Fruit fly (Drosophila melanogaster) whole organism, adult: ENCODE measurements around the gene CG33771.

ENCODE experiments used
- CG11617 ChIP-seq: fragments of 200-800 bp; sonication (Bioruptor generic); optimal IDR thresholded peaks from 2 replicates; lab custom pipeline; 2017; ENCODE audit warnings: mild to moderate bottlenecking, missing biosample characterization, missing genetic modification reagents, missing genetic modification characterization
- CG12768 ChIP-seq: fragments of 200-800 bp; sonication (Bioruptor generic); optimal IDR thresholded peaks from 2 replicates; lab custom pipeline; 2017; ENCODE audit warnings: missing biosample characterization, missing genetic modification characterization, mild to moderate bottlenecking, moderate library complexity, missing genetic modification reagents
- CG14711 ChIP-seq: fragments of 200-800 bp; sonication (Bioruptor generic); optimal IDR thresholded peaks from 2 replicates; lab custom pipeline; 2018; ENCODE audit warnings: missing biosample characterization, mild to moderate bottlenecking, missing genetic modification characterization, moderate library complexity
- CG1620 ChIP-seq: fragments of 200-800 bp; sonication (Bioruptor generic); optimal IDR thresholded peaks from 2 replicates; lab custom pipeline; 2016; ENCODE audit warnings: missing biosample characterization, missing genetic modification characterization
- CG33017 ChIP-seq: fragments of 200-800 bp; sonication (Bioruptor generic); optimal IDR thresholded peaks from 2 replicates; lab custom pipeline; 2018; ENCODE audit warnings: missing biosample characterization, mild to moderate bottlenecking, missing genetic modification characterization, moderate library complexity
- CG5204 ChIP-seq: fragments of 200-800 bp; sonication (Bioruptor generic); optimal IDR thresholded peaks from 2 replicates; lab custom pipeline; 2016; ENCODE audit warnings: missing biosample characterization, missing genetic modification characterization
- CG7045 ChIP-seq: fragments of 200-800 bp; sonication (Bioruptor generic); optimal IDR thresholded peaks from 2 replicates; lab custom pipeline; 2017; ENCODE audit warnings: missing biosample characterization, mild to moderate bottlenecking, missing genetic modification characterization
- CG7101 ChIP-seq: fragments of 200-800 bp; sonication (Bioruptor generic); optimal IDR thresholded peaks from 2 replicates; lab custom pipeline; 2018; ENCODE audit warnings: missing biosample characterization, mild to moderate bottlenecking, missing genetic modification characterization, moderate library complexity
- Clk ChIP-seq: fragments of 200-800 bp; sonication (Bioruptor generic); optimal IDR thresholded peaks from 2 replicates; lab custom pipeline; 2017; ENCODE audit warnings: missing biosample characterization, missing genetic modification characterization
- Crg-1 ChIP-seq: fragments of 200-800 bp; sonication (Bioruptor generic); optimal IDR thresholded peaks from 2 replicates; lab custom pipeline; 2016; ENCODE audit warnings: missing biosample characterization, missing genetic modification characterization
- Hr96 ChIP-seq: fragments of 200-800 bp; sonication (Bioruptor generic); optimal IDR thresholded peaks from 2 replicates; lab custom pipeline; 2016; ENCODE audit warnings: missing biosample characterization, missing genetic modification characterization
- Mnt ChIP-seq: fragments of 200-800 bp; sonication (Bioruptor generic); optimal IDR thresholded peaks from 2 replicates; lab custom pipeline; 2016; ENCODE audit warnings: missing biosample characterization, mild to moderate bottlenecking, missing genetic modification characterization
- bab1 ChIP-seq: fragments of 200-800 bp; sonication (Bioruptor generic); optimal IDR thresholded peaks from 3 replicates; lab custom pipeline; 2019; ENCODE audit warnings: missing biosample characterization, mild to moderate bottlenecking, missing genetic modification characterization, moderate library complexity
- cic ChIP-seq: fragments of 200-800 bp; sonication (Bioruptor generic); optimal IDR thresholded peaks from 2 replicates; lab custom pipeline; 2017; ENCODE audit warnings: missing biosample characterization, mild to moderate bottlenecking, missing genetic modification characterization, moderate library complexity
- cnc ChIP-seq, 2 experiments: fragments of >200 bp; optimal IDR thresholded peaks; 2 replicates each; lab custom pipeline; 2017
- kay ChIP-seq: fragments of 200-800 bp; sonication (Bioruptor generic); peaks from one replicate; lab custom pipeline; 2016; ENCODE audit warnings: missing biosample characterization, missing genetic modification characterization, borderline replicate concordance
- ovo ChIP-seq: fragments of 200-800 bp; sonication (Bioruptor generic); optimal IDR thresholded peaks from 2 replicates; lab custom pipeline; 2016; ENCODE audit warnings: missing biosample characterization, missing genetic modification characterization
- pad ChIP-seq: fragments of 200-800 bp; sonication (Bioruptor generic); optimal IDR thresholded peaks from 3 replicates; lab custom pipeline; 2017; ENCODE audit warnings: missing biosample characterization, missing genetic modification characterization, mild to moderate bottlenecking, moderate library complexity, missing genetic modification reagents
- tj ChIP-seq: fragments of 200-800 bp; sonication (Bioruptor generic); optimal IDR thresholded peaks from 3 replicates; lab custom pipeline; 2017; ENCODE audit warnings: missing biosample characterization, mild to moderate bottlenecking, missing genetic modification characterization, moderate library complexity
- toe ChIP-seq: fragments of 200-800 bp; sonication (Bioruptor generic); optimal IDR thresholded peaks from 2 replicates; lab custom pipeline; 2016; ENCODE audit warnings: missing biosample characterization, missing genetic modification characterization

Gene CG33771

DNA sequence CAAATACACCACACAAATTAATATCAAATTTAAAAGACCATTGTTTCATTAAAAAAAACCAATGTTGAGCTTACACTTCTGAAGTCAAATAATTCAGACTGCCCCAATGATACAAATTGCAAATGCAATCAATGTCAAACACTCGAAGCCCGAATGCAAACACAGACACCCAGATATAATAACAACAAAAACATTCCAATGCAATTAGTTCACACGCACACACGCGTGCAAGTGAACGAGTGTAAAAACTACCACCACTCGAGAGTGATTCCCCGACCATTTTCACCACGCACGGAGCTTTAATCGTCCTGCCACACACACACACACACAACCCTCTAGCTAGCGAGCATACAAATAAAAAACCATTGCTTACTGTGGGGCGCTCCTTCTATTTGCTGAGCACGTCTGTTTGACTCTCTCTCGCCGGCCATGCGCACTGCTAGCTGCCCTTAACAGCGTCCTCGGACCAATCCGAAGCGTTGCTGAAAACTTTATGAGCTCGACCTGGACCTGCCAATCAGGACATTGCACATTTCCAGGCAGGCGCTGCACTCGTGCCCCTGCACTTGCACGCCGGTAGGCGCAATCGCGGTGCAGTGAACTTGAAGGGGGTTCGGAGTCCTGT is 6.8 kb upstream of the CG33771 start:
- TF ChIP-seq Crg-1 (GFP tag; lab: Kevin White, UChicago) = no peak
- TF ChIP-seq cnc (optimal IDR thresholded peaks at IDR 0.05; lab: Kevin White, UChicago) = no peak
- no peak for TF ChIP-seq pad (GFP tag; lab: Kevin White, UChicago)
- TF ChIP-seq CG5204 (GFP tag; lab: Kevin White, UChicago) = no peak

dm6 chr3L:22645327-22645726 is 3.9 kb upstream of the CG33771 start, which contains the start of gene CG33766:
Gene CG33766 (plus strand): TSS chr3L:22645627.
- TF ChIP-seq CG7101 (tag; lab: Kevin White, UChicago) (no peak), bab1 (GFP tag; lab: Kevin White, UChicago) (no peak), CG11617 (GFP tag; lab: Kevin White, UChicago) (no peak), ovo (GFP tag; lab: Kevin White, UChicago) (no peak), CG33017 (tag; lab: Kevin White, UChicago) (no peak), tj (GFP tag; lab: Kevin White, UChicago) (no peak), toe (GFP tag; lab: Kevin White, UChicago) (no peak), CG14711 (tag; lab: Kevin White, UChicago) (no peak), CG1620 (GFP tag; lab: Kevin White, UChicago) (no peak)

dm6 chr3L:22646007-22646406 is 3.2 kb upstream of the CG33771 start, which contains the start of gene CG33767:
Gene CG33767 (plus strand): TSS chr3L:22646307.
- TF ChIP-seq bab1 (GFP tag; lab: Kevin White, UChicago) (no peak), Mnt (GFP tag; lab: Kevin White, UChicago) (no peak), tj (GFP tag; lab: Kevin White, UChicago) (no peak), CG14711 (tag; lab: Kevin White, UChicago) (no peak), CG12768 (GFP tag; lab: Kevin White, UChicago) (no peak), Crg-1 (GFP tag; lab: Kevin White, UChicago) (no peak), pad (GFP tag; lab: Kevin White, UChicago) (no peak), CG11617 (GFP tag; lab: Kevin White, UChicago) (no peak), ovo (GFP tag; lab: Kevin White, UChicago) (no peak), Clk (GFP tag; lab: Kevin White, UChicago) (no peak)

DNA sequence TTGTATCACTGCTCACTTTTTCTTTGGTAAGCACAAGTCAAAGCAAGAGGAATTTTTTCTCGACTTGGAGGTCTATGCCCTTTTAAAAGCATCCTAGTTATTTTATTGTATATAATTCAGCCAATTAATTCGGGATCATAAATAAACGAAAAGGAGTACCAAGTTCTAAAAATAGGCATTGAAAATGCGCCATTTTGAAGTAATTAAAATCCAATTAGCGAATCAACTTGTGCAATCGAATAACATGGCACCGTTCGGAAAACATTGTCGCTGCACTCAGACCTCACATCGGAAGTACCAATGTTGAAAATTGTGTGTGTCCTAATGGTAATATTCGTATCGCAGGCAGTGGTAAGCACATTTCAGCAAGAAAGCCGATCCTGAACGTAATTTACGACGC is 2.3 kb upstream of the CG33771 start, which contains the start of gene CG33768:
TSS of gene CG33768 (plus strand) at position 301 of the 400 bp plus-strand sequence.
- no peak for TF ChIP-seq cnc (optimal IDR thresholded peaks at IDR 0.05; lab: Kevin White, UChicago)
- TF ChIP-seq tj (GFP tag; lab: Kevin White, UChicago) = no peak
- no peak for TF ChIP-seq CG11617 (GFP tag; lab: Kevin White, UChicago)
- no peak for TF ChIP-seq Clk (GFP tag; lab: Kevin White, UChicago)
- TF ChIP-seq CG14711 (tag; lab: Kevin White, UChicago) = no peak
- no peak for TF ChIP-seq ovo (GFP tag; lab: Kevin White, UChicago)
- no peak for TF ChIP-seq Mnt (GFP tag; lab: Kevin White, UChicago)
- no peak for TF ChIP-seq kay
- no peak for TF ChIP-seq Crg-1 (GFP tag; lab: Kevin White, UChicago)
- TF ChIP-seq CG7045 (GFP tag; lab: Kevin White, UChicago) = no peak
- no peak for TF ChIP-seq CG7101 (tag; lab: Kevin White, UChicago)
- TF ChIP-seq bab1 (GFP tag; lab: Kevin White, UChicago) = no peak
- TF ChIP-seq pad (GFP tag; lab: Kevin White, UChicago) = no peak
- TF ChIP-seq toe (GFP tag; lab: Kevin White, UChicago) = no peak
- no peak for TF ChIP-seq CG1620 (GFP tag; lab: Kevin White, UChicago)
- no peak for TF ChIP-seq CG33017 (tag; lab: Kevin White, UChicago)
- no peak for TF ChIP-seq cic (GFP tag; lab: Kevin White, UChicago)
- TF ChIP-seq CG12768 (GFP tag; lab: Kevin White, UChicago) = no peak
- no peak for TF ChIP-seq CG5204 (GFP tag; lab: Kevin White, UChicago)
- TF ChIP-seq Hr96 (GFP tag; lab: Kevin White, UChicago) = no peak

dm6 chr3L:22647627-22648026 is 1.6 kb upstream of the CG33771 start, which contains the start of gene CG33769:
Gene CG33769 (plus strand): TSS chr3L:22647927.
- no peak for TF ChIP-seq bab1 (GFP tag; lab: Kevin White, UChicago)

dm6 chr3L:22648372-22648771 is 824 bp upstream of the CG33771 start, which contains the start of gene CG33770:
Gene CG33770 (plus strand): TSS chr3L:22648672.
- no peak for TF ChIP-seq CG11617 (GFP tag; lab: Kevin White, UChicago)
- TF ChIP-seq bab1 (GFP tag; lab: Kevin White, UChicago) = no peak
- TF ChIP-seq Clk (GFP tag; lab: Kevin White, UChicago) = no peak
- no peak for TF ChIP-seq CG7045 (GFP tag; lab: Kevin White, UChicago)
- no peak for TF ChIP-seq Hr96 (GFP tag; lab: Kevin White, UChicago)
- no peak for TF ChIP-seq Crg-1 (GFP tag; lab: Kevin White, UChicago)
- no peak for TF ChIP-seq CG12768 (GFP tag; lab: Kevin White, UChicago)
- no peak for TF ChIP-seq tj (GFP tag; lab: Kevin White, UChicago)
- TF ChIP-seq CG7101 (tag; lab: Kevin White, UChicago) = no peak
- no peak for TF ChIP-seq CG5204 (GFP tag; lab: Kevin White, UChicago)
- no peak for TF ChIP-seq CG33017 (tag; lab: Kevin White, UChicago)
- no peak for TF ChIP-seq cic (GFP tag; lab: Kevin White, UChicago)
- no peak for TF ChIP-seq cnc (optimal IDR thresholded peaks at IDR 0.05; lab: Kevin White, UChicago)
- TF ChIP-seq toe (GFP tag; lab: Kevin White, UChicago) = no peak
- no peak for TF ChIP-seq ovo (GFP tag; lab: Kevin White, UChicago)
- no peak for TF ChIP-seq Mnt (GFP tag; lab: Kevin White, UChicago)
- no peak for TF ChIP-seq CG14711 (tag; lab: Kevin White, UChicago)
- TF ChIP-seq pad (GFP tag; lab: Kevin White, UChicago) = no peak
- TF ChIP-seq CG1620 (GFP tag; lab: Kevin White, UChicago) = no peak
